Worm (Caenorhabditis elegans) whole organism, mixed stage, embryonic: ENCODE measurements around the gene hpl-2.

Experiments used
- bed-3 ChIP-seq: fragments of 200-800 bp; sonication (Bioruptor generic); optimal IDR thresholded peaks from 3 replicates; lab custom pipeline; 2018; ENCODE audit warnings: mild to moderate bottlenecking, missing genetic modification characterization, moderate library complexity, missing compliant biosample characterization
- elt-3 ChIP-seq: fragments of 150-350 bp; optimal IDR thresholded peaks from 2 replicates; lab custom pipeline; 2014; ENCODE audit warnings: missing biosample characterization, missing genetic modification characterization
- hlh-1 ChIP-seq: fragments of 150-350 bp; optimal IDR thresholded peaks from 2 replicates; lab custom pipeline; 2014; ENCODE audit warnings: missing biosample characterization, missing genetic modification reagents, missing genetic modification characterization
- lin-13 ChIP-seq: fragments of 150-350 bp; optimal IDR thresholded peaks from 2 replicates; lab custom pipeline; 2014; ENCODE audit warnings: missing biosample characterization, missing genetic modification characterization
- lsy-2 ChIP-seq: fragments of 150-350 bp; optimal IDR thresholded peaks from 2 replicates; lab custom pipeline; 2014; ENCODE audit warnings: missing biosample characterization, missing genetic modification characterization
- mab-5 ChIP-seq: fragments of 150-350 bp; optimal IDR thresholded peaks from 2 replicates; lab custom pipeline; 2014; ENCODE audit warnings: missing biosample characterization, missing genetic modification characterization
- nhr-12 ChIP-seq: fragments of 150-350 bp; optimal IDR thresholded peaks from 2 replicates; lab custom pipeline; 2014; ENCODE audit warnings: missing biosample characterization, missing genetic modification characterization
- snpc-4 ChIP-seq: fragments of 150-350 bp; optimal IDR thresholded peaks from 2 replicates; lab custom pipeline; 2014; ENCODE audit warnings: missing biosample characterization, missing genetic modification characterization
- sptf-1 ChIP-seq: sonication (generic microtip); optimal IDR thresholded peaks from 2 replicates; lab custom pipeline; 2017; ENCODE audit warnings: mild to moderate bottlenecking, missing genetic modification characterization, moderate library complexity, missing compliant biosample characterization
- unc-39 ChIP-seq: fragments of 150-350 bp; optimal IDR thresholded peaks from 2 replicates; lab custom pipeline; 2014; ENCODE audit warnings: missing biosample characterization, missing genetic modification characterization
- unc-62 ChIP-seq: fragments of 150-350 bp; optimal IDR thresholded peaks from 2 replicates; lab custom pipeline; 2014; ENCODE audit warnings: missing biosample characterization, missing genetic modification reagents, missing genetic modification characterization
- ztf-11 ChIP-seq: fragments of 150-350 bp; optimal IDR thresholded peaks from 2 replicates; lab custom pipeline; 2014; ENCODE audit warnings: missing biosample characterization, missing genetic modification characterization

ce11 chrIII:10746406-10746807, 8.9 kb downstream of the hpl-2 start:
- TF ChIP-seq sptf-1 (tag; lab: Kevin White, UChicago) (no peak), ztf-11 (tag; lab: Kevin White, UChicago) (no peak), bed-3 (GFP tag; lab: Kevin White, UChicago) (no peak), lin-13 (tag; lab: Kevin White, UChicago) (no peak), mab-5 (no peak), unc-39 (no peak), snpc-4 (no peak), nhr-12 (tag; lab: Kevin White, UChicago) (no peak), hlh-1 (tag; lab: Kevin White, UChicago) (no peak), unc-62 (GFP tag; lab: Kevin White, UChicago) (no peak), elt-3 (no peak), lsy-2 (tag; lab: Kevin White, UChicago) (no peak)
